Worm (Caenorhabditis elegans): ENCODE data around the gene srh-32.

Gene srh-32

DNA sequence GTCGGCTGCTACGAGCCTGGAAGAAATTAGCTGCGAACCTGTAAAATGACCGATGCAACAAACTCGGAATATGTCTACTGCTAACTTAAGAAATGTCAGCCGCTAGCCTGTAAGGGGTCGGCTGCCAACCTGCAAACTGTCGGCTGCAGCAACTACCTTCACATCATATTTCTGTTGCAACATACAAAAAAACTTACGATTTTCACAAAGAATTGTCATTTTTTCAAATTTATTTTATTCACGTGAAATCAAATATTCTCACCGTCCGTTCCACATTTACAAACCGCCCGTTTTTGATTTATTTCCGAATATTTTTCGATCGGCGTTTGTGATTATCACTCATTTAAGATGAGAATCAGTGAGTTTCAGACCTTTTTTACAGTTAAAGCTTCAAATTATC lies 1.4 kb upstream of the srh-32 start, which contains the start of gene Y26G10.6:
TSS of gene Y26G10.6 (plus strand) at position 301 of the 400 bp plus-strand sequence.
- TF ChIP-seq pax-1 (tag; optimal IDR thresholded peaks at IDR 0.05) (no peak), lim-6 (tag; optimal IDR thresholded peaks at IDR 0.05) (no peak), unc-42 (tag; optimal IDR thresholded peaks at IDR 0.05) (no peak), npax-4 (tag; optimal IDR thresholded peaks at IDR 0.05) (no peak), che-1 (tag; optimal IDR thresholded peaks at IDR 0.05) (no peak), T23F11.4 (GFP tag; optimal IDR thresholded peaks at IDR 0.05) (no peak), dmd-4 (tag; optimal IDR thresholded peaks at IDR 0.05; ENCODE audit: borderline replicate concordance) (no peak), ceh-24 (tag; optimal IDR thresholded peaks at IDR 0.05) (no peak), pros-1 (tag; optimal IDR thresholded peaks at IDR 0.05) (no peak), Y22D7AL.16 (tag; optimal IDR thresholded peaks at IDR 0.05) (no peak)

DNA sequence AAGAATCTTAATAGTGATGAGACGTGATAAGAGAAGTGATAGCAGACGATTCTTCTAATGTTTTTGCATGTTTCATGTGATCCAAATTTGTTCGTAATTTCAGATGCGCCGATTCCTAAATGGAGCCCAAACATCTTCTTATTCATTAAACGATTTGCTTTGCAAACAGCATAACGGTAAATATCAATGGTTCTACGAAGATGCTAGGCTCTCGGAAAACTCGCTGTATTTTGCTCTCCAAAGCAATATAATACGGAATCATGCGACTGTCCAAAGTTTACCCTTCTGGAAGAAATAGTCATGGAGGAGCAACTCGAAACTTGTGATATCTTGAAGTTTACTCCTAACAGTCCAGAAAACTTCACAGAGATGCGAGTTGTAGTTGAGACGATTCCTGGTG lies 4.8 kb downstream of the srh-32 start, which contains the start of gene W06D12.6:
TSS of gene W06D12.6 (plus strand) at position 301 of the 400 bp plus-strand sequence.
- TF ChIP-seq F13H6.1 (tag; optimal IDR thresholded peaks at IDR 0.05) = no peak
- TF ChIP-seq gmeb-2 (tag; optimal IDR thresholded peaks at IDR 0.05) = no peak

DNA sequence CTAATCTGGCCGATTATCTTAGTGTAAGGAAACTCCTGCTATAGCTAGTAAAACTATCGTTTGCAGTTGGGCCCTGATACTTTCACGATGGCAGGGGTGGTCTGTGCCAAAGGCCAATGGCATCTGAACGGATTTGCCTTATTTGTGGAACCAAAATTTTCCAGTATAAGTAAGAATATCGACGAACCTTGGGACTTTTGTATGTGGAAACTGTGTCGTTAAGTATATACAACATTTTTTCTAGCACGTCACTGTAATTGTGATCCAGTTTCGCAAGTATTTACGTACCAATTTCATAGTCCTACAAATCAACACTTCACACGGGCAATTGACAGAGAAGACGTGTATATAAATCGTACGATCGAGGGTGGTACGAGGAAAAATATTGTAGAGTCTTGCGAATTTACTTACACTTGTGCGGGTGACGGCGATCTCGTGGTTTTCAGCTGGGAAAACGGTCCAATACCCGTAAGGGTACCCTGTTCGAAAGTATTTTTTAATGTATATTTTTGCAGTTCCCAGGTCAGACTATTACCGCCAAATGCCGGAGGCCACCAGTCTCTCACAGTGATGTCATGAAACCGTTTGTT lies 5.3 kb downstream of the srh-32 start:
- TF ChIP-seq ama-1 (optimal IDR thresholded peaks at IDR 0.05) = no peak
- TF ChIP-seq lin-11 (tag; optimal IDR thresholded peaks at IDR 0.05) = no peak
- no peak for TF ChIP-seq elt-4 (tag; optimal IDR thresholded peaks at IDR 0.05)
- TF ChIP-seq nfya-1 (tag; optimal IDR thresholded peaks at IDR 0.05) = no peak
- no peak for TF ChIP-seq unc-86 (tag; optimal IDR thresholded peaks at IDR 0.05)
- TF ChIP-seq odd-2 (tag; optimal IDR thresholded peaks at IDR 0.05) = no peak
- TF ChIP-seq pax-1 (tag; optimal IDR thresholded peaks at IDR 0.05) = no peak
- no peak for TF ChIP-seq unc-42 (tag; optimal IDR thresholded peaks at IDR 0.05)
- TF ChIP-seq eyg-1 (tag; optimal IDR thresholded peaks at IDR 0.05) = no peak
- TF ChIP-seq ztf-16 (tag; optimal IDR thresholded peaks at IDR 0.05) = no peak
- no peak for TF ChIP-seq C38D4.7 (GFP tag; optimal IDR thresholded peaks at IDR 0.05)
- no peak for TF ChIP-seq C08G9.2 (tag; optimal IDR thresholded peaks at IDR 0.05)
- no peak for TF ChIP-seq ceh-14 (tag; optimal IDR thresholded peaks at IDR 0.05)
- no peak for TF ChIP-seq nhr-232 (tag; optimal IDR thresholded peaks at IDR 0.05)
- no peak for TF ChIP-seq gmeb-2 (tag; optimal IDR thresholded peaks at IDR 0.05)
- TF ChIP-seq fkh-6 (tag; optimal IDR thresholded peaks at IDR 0.05) = no peak
- TF ChIP-seq hlh-30 (tag; optimal IDR thresholded peaks at IDR 0.05; ENCODE audit: insufficient read depth) = no peak
- TF ChIP-seq F13H6.1 (tag; optimal IDR thresholded peaks at IDR 0.05) = no peak
- no peak for TF ChIP-seq ceh-31 (tag; optimal IDR thresholded peaks at IDR 0.05)
- no peak for TF ChIP-seq dmd-4 (tag; optimal IDR thresholded peaks at IDR 0.05; ENCODE audit: borderline replicate concordance)

DNA sequence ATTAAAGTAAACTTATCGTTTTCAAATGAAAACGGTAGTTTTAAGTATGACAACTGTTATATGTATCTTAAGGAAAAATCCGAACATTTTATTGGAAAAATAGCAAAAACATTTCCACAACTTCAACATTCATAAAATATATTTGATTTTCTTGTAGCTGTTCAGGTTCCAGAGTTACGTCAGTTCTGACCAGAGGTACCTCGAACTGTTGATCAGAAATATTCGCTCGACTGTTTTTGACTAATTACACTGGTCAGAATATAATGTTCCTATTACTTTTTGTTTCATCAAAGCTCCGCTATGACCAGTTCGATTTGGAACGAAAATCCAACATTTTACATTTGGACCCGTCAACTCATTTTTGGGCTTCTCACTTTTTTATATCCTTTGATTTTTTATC lies 6.0 kb downstream of the srh-32 start, which contains the start of gene srh-31:
TSS of gene srh-31 (plus strand) at position 301 of the 400 bp plus-strand sequence.
- TF ChIP-seq ceh-48 (tag; optimal IDR thresholded peaks at IDR 0.05) (no peak), fax-1 (tag; optimal IDR thresholded peaks at IDR 0.05) (no peak), ztf-16 (tag; optimal IDR thresholded peaks at IDR 0.05) (no peak), ahr-1 (tag; optimal IDR thresholded peaks at IDR 0.05) (no peak), ceh-22 (tag; optimal IDR thresholded peaks at IDR 0.05) (no peak), unc-3 (GFP tag; conservative IDR thresholded peaks at IDR 0.05) (no peak), unc-3 (tag; optimal IDR thresholded peaks at IDR 0.05) (no peak), fkh-10 (GFP tag; optimal IDR thresholded peaks at IDR 0.05) (no peak), ama-1 (optimal IDR thresholded peaks at IDR 0.05) (no peak), C08G9.2 (tag; optimal IDR thresholded peaks at IDR 0.05) (no peak), ceh-19 (GFP tag; optimal IDR thresholded peaks at IDR 0.05) (no peak), ref-2 (tag; optimal IDR thresholded peaks at IDR 0.05) (no peak), pag-3 (tag; optimal IDR thresholded peaks at IDR 0.05; ENCODE audit: borderline replicate concordance) (no peak), pat-9 (tag; optimal IDR thresholded peaks at IDR 0.05) (no peak), ceh-24 (tag; optimal IDR thresholded peaks at IDR 0.05) (no peak), ceh-30 (tag; optimal IDR thresholded peaks at IDR 0.05) (no peak), ceh-18 (tag; optimal IDR thresholded peaks at IDR 0.05) (no peak), rnt-1 (tag; optimal IDR thresholded peaks at IDR 0.05) (no peak), npax-4 (tag; optimal IDR thresholded peaks at IDR 0.05) (no peak), ceh-14 (tag; optimal IDR thresholded peaks at IDR 0.05) (no peak), nfya-1 (tag; optimal IDR thresholded peaks at IDR 0.05) (no peak)
